Fruit fly (Drosophila melanogaster): ENCODE measurements around the gene CG34165.

Gene CG34165

dm6 chr2L:14688922-14689711 lies 24.4 kb upstream of the CG34165 start, which contains the start of gene osp (continued):
- TF ChIP-seq Ets96B (tag; optimal IDR thresholded peaks at IDR 0.05) (peak; percentile 100), dsx (GFP tag; optimal IDR thresholded peaks at IDR 0.05; ENCODE audit: poor library complexity, severe bottlenecking) (peak; percentile 99), eg (GFP tag; IDR thresholded peaks at IDR 0.05) (peak; percentile 100), CG6163 (GFP tag; IDR thresholded peaks at IDR 0.05) (peak; percentile 99), CG11902 (GFP tag; optimal IDR thresholded peaks at IDR 0.05) (peak; percentile 94), CG6808 (GFP tag; optimal IDR thresholded peaks at IDR 0.05) (peak; percentile 97), Eip78C (GFP tag) (peak; percentile 100), net (GFP tag; optimal IDR thresholded peaks at IDR 0.05) (peak; percentile 98), fd59A (GFP tag; optimal IDR thresholded peaks at IDR 0.05) (peak; percentile 97), CG11762 (GFP tag; optimal IDR thresholded peaks at IDR 0.05; ENCODE audit: insufficient read depth) (peak; percentile 98), svp (GFP tag) (peak; percentile 99), acj6 (GFP tag; optimal IDR thresholded peaks at IDR 0.05) (peak; percentile 98), CG3032 (tag; optimal IDR thresholded peaks at IDR 0.05) (peak; percentile 100), CG10669 (GFP tag; optimal IDR thresholded peaks at IDR 0.05) (peak; percentile 99), CG7368 (GFP tag; optimal IDR thresholded peaks at IDR 0.05) (peak; percentile 97), CG31627 (GFP tag; optimal IDR thresholded peaks at IDR 0.05) (peak; percentile 89), salr (GFP tag; optimal IDR thresholded peaks at IDR 0.05) (peak; percentile 92 to 96), CG8119 (GFP tag; IDR thresholded peaks at IDR 0.05) (peak; percentile 100), Eip93F (GFP tag; optimal IDR thresholded peaks at IDR 0.05) (peak; percentile 92), CG1621 (tag; optimal IDR thresholded peaks at IDR 0.05) (peak; percentile 98), fd85E (GFP tag; optimal IDR thresholded peaks at IDR 0.05) (peak; percentile 90), Met (GFP tag; optimal IDR thresholded peaks at IDR 0.05) (peak; percentile 96), ss (GFP tag; optimal IDR thresholded peaks at IDR 0.05) (peak; percentile 98 to 99), fkh (GFP tag; optimal IDR thresholded peaks at IDR 0.05) (peak; percentile 92), Ets21C (GFP tag; optimal IDR thresholded peaks at IDR 0.05) (peak; percentile 74), CG3919 (GFP tag; optimal IDR thresholded peaks at IDR 0.05) (peak; percentile 99)

- TF ChIP-seq esn (GFP tag; optimal IDR thresholded peaks at IDR 0.05) (no peak), Sox102F (GFP tag; optimal IDR thresholded peaks at IDR 0.05) (no peak), Eip75B (GFP tag; optimal IDR thresholded peaks at IDR 0.05) (no peak), CG3919 (GFP tag; optimal IDR thresholded peaks at IDR 0.05) (no peak), Hr4 (GFP tag; optimal IDR thresholded peaks at IDR 0.05) (no peak), CG9139 (GFP tag; optimal IDR thresholded peaks at IDR 0.05) (no peak), cyc (GFP tag; optimal IDR thresholded peaks at IDR 0.05) (no peak), CG6163 (GFP tag; IDR thresholded peaks at IDR 0.05) (no peak), CG6276 (GFP tag; optimal IDR thresholded peaks at IDR 0.05) (no peak), CG8119 (GFP tag; IDR thresholded peaks at IDR 0.05) (no peak), salr (GFP tag; optimal IDR thresholded peaks at IDR 0.05) (no peak), CG11902 (GFP tag; optimal IDR thresholded peaks at IDR 0.05) (no peak), achi (GFP tag; optimal IDR thresholded peaks at IDR 0.05) (no peak), Blimp-1 (GFP tag; optimal IDR thresholded peaks at IDR 0.05) (no peak), CG6854 (GFP tag; optimal IDR thresholded peaks at IDR 0.05) (no peak), Hr38 (GFP tag; optimal IDR thresholded peaks at IDR 0.05) (no peak)
Observed at dm6 chr2L:14690285-14690684, 23.3 kb upstream of the CG34165 start.

dm6 chr2L:14690791-14691190 lies 22.8 kb upstream of the CG34165 start:
- peak; percentile 8 for TF ChIP-seq Hr4 (GFP tag; optimal IDR thresholded peaks at IDR 0.05)
- TF ChIP-seq svp (GFP tag): peak; percentile 73
- peak; percentile 46 for TF ChIP-seq cyc (GFP tag; optimal IDR thresholded peaks at IDR 0.05)
- no peak for TF ChIP-seq vri (GFP tag; optimal IDR thresholded peaks at IDR 0.05)
- TF ChIP-seq Gug (GFP tag; IDR thresholded peaks at IDR 0.05): no peak
- TF ChIP-seq Smox (GFP tag; optimal IDR thresholded peaks at IDR 0.05): peak; percentile 36
- TF ChIP-seq esn (GFP tag; optimal IDR thresholded peaks at IDR 0.05): peak; percentile 55
- TF ChIP-seq Eip78C (GFP tag): peak; percentile 74
- no peak for TF ChIP-seq Eip93F (GFP tag; optimal IDR thresholded peaks at IDR 0.05)
- TF ChIP-seq fd85E (GFP tag; optimal IDR thresholded peaks at IDR 0.05): no peak
- TF ChIP-seq Hr39 (GFP tag; optimal IDR thresholded peaks at IDR 0.05): peak; percentile 39
- peak; percentile 8 for TF ChIP-seq CG10631 (GFP tag; optimal IDR thresholded peaks at IDR 0.05)
- peak; percentile 42 for TF ChIP-seq topi (GFP tag; optimal IDR thresholded peaks at IDR 0.05)
- TF ChIP-seq CG16779 (tag; optimal IDR thresholded peaks at IDR 0.05): no peak
- TF ChIP-seq CG4318 (GFP tag; optimal IDR thresholded peaks at IDR 0.05): no peak
- peak; percentile 5 for TF ChIP-seq CG31627 (GFP tag; optimal IDR thresholded peaks at IDR 0.05)
- TF ChIP-seq lz (GFP tag; optimal IDR thresholded peaks at IDR 0.05): peak; percentile 24
- peak; percentile 54 for TF ChIP-seq Met (GFP tag; optimal IDR thresholded peaks at IDR 0.05)
- TF ChIP-seq eg (GFP tag; IDR thresholded peaks at IDR 0.05): 0 out of 3 replicates have a peak, but pooled peaks have one; percentile 8
- TF ChIP-seq Sox102F (GFP tag; optimal IDR thresholded peaks at IDR 0.05): peak; percentile 46
